Fruit fly (Drosophila melanogaster) whole organism, larva: ENCODE measurements around the gene mRpL15.

ENCODE experiments used
- noc ChIP-seq: fragments of 200-800 bp; sonication (Bioruptor generic); optimal IDR thresholded peaks from 3 replicates; lab custom pipeline; 2019; ENCODE audit warnings: missing biosample characterization, mild to moderate bottlenecking, missing genetic modification characterization, moderate library complexity

Gene mRpL15

DNA sequence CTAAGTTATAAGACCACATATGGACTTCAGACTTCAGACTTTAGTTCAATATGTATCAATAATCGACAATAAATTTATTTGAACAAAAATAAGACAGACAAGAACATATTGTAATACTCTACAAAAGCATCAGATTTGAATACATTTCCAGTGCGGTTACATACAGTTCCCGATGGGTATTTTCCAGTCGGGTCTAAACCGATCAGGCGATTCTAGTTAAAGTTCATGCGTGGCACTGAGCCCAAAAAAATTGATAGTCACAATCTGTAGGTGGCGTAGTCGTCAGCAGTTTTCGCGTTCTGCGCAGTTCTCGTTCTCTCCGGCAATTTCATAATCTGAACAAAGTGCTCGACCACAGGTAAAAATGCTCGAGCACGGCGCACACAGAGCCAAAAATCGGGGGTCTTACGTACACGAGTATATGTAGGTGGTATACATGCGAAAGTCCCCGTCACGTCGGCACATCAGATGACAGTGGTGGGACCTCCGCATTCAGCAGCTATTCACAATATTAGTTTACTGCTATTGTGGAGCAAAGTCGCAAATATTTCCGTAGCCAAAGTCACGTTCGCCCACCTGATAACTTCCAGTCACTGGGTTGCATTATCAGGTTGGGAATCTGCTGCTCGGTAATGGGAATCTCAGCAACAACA is 40.6 kb downstream of the mRpL15 start:
- peak; percentile 93 for TF ChIP-seq noc (tag; lab: Kevin White, UChicago)

DNA sequence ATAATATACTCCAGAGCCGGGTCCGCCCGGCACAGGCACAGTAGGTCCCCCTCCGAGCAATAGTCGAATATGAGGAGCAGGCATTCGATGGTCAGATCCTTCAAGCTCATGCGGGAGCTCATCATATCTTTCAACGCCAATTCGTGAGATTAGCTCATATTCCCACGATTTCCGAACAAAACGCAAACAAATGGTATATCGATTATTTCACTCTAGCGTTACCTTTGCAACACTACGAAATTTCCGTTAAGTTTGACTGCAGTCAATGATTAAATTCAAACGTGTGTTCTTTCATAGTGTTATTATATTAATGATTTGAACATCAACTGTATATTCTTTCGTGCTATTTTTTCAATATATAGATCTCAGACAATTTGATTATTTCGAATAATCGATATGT is 42.7 kb downstream of the mRpL15 start, which contains the start of gene CG33969:
CG33969 (minus strand) TSS at position 197 of the 400 bp plus-strand sequence.
- TF ChIP-seq noc (tag; lab: Kevin White, UChicago): no peak

DNA sequence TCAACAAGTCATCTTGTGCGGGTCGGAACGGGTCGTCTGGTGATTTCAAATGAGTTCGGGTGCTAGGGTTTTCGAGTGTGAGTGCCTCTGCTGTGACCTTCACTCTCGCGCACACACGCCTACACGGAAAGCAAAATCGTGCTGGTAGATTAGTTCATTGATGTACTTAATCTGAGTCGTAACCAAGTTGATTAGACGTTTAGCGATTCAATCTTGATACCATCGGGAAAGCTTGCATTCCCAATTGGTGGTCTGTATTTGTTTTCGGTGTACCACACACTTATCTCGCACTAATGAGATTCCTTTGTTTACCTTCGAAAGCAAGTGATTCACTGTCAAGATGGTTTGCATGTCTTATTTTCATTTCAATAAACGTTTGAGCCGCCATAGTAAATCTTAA is 47.0 kb downstream of the mRpL15 start:
- peak; percentile 58 for TF ChIP-seq noc (tag; lab: Kevin White, UChicago)

DNA sequence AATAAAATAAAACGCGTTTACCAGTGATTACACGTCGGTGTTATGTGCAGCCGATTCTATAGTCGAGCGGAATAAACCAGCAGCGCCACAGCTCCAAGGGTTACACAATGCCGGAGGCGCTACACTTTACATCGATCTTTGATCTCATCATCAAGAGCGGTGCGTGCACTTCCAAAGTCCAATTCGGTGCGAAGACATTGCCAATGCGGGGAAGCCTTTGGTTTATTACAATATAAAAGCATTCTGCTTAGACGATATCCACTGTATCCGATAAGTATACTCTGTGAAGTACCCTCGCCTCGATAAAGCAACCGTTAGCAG is 48.2 kb downstream of the mRpL15 start:
- no peak for TF ChIP-seq noc (tag; lab: Kevin White, UChicago)

DNA sequence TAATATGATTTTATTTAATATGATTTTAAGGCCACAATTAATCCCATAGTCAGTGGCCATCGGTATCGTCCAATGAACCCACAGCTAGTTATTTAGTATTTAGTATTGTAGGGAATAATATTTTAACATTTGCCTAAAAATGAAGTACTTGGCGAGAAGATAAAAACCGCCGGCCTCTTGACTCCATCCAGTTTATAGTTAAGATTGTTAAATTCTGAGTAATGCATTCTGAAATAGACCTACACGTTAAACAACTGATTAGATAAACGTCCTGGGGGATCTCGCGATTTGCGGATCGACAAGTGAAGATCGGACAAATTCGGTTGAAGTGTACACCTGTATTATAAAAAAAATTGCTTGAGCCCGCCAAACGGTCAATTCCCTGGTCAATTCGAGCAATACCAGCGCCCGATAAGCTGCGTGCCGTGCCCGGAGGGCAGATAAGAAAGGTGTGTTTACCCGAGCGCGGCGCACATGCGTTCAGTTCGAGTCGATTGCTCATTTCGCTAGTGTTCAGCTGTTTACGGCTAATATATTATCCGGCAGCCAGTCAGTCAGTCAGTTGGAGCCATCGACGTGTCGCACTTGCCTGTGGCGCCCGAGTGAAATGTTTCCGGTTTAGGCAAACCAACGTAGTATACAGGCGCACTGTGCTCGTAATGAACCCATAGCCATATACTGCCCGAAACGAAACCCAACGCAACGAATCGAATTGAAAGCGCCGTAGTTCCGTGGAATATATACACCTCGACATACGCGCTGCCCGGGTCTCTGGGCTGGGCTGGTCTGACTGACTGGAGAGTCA is 48.8 kb downstream of the mRpL15 start:
- TF ChIP-seq noc (tag; lab: Kevin White, UChicago): peak; percentile 53

DNA sequence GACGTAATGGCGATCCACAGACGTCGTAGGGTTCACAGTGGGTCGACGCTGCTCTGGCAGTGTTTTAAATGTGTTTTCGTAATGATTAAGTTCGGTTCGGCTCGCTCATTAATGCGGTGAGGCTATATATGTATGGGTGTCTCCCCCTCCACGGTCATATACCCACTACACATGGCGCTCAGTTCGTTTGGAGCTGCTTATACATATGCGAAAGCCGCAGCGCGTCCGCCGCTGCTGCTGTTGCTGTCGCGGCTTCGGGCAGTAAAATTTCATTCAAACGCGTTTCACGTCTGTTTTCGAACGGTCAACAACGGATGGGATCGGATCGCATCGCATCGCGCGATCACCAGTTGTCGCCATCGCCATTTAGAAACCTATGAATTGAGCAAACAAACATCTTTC is 50.0 kb downstream of the mRpL15 start:
- TF ChIP-seq noc (tag; lab: Kevin White, UChicago): peak; percentile 3

DNA sequence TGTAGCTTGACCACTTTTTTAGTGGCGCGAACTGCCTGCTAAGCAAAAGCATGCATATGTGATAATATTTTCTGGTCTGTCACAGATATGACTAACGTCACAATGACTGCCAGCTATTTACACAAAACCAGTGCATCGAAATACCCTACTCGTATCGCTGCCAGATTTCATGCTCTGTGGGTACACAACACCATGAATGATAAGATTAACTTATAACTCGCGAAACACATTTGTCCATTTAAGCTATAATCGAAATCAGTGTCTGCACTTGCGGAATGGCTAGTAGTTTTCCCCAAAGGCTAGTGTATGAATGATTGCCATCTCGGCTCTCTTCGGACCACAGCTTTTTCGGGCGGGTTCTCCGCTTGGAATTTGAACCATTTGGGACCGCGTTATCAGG is 50.6 kb downstream of the mRpL15 start:
- peak; percentile 40 for TF ChIP-seq noc (tag; lab: Kevin White, UChicago)
